Fruit fly (Drosophila melanogaster): ENCODE data around the gene Polr3C.

Gene Polr3C

dm6 chr3R:12451376-12451775 lies 8.8 kb upstream of the Polr3C start (continued):
- TF ChIP-seq psq (GFP tag; optimal IDR thresholded peaks at IDR 0.05) (no peak), dan (GFP tag; IDR thresholded peaks at IDR 0.05) (no peak), esg (GFP tag; conservative IDR thresholded peaks at IDR 0.05) (peak; percentile 39; the same call in 1 of the 2 replicates), CG12769 (tag; optimal IDR thresholded peaks at IDR 0.05) (peak; percentile 43), CG2202 (tag; optimal IDR thresholded peaks at IDR 0.05) (no peak), Rx (GFP tag; IDR thresholded peaks at IDR 0.05) (no peak), crol (GFP tag; IDR thresholded peaks at IDR 0.05) (no peak), CG12659 (GFP tag; optimal IDR thresholded peaks at IDR 0.05) (peak; percentile 19), CG11398 (GFP tag; optimal IDR thresholded peaks at IDR 0.05) (no peak), ham (GFP tag; IDR thresholded peaks at IDR 0.05) (no peak), CG13775 (GFP tag; optimal IDR thresholded peaks at IDR 0.05) (no peak), CG4707 (GFP tag; optimal IDR thresholded peaks at IDR 0.05) (no peak), CG15601 (tag; optimal IDR thresholded peaks at IDR 0.05) (no peak), CG4820 (GFP tag; optimal IDR thresholded peaks at IDR 0.05) (no peak), Elba2 (GFP tag; optimal IDR thresholded peaks at IDR 0.05) (no peak), hbn (GFP tag; IDR thresholded peaks at IDR 0.05; ENCODE audit: partially characterized antibody) (no peak), az2 (GFP tag; optimal IDR thresholded peaks at IDR 0.05) (peak; percentile 36), Dip2 (GFP tag; IDR thresholded peaks at IDR 0.05) (no peak), CG11723 (GFP tag; optimal IDR thresholded peaks at IDR 0.05) (no peak), mirr (GFP tag; optimal IDR thresholded peaks at IDR 0.05) (no peak), H15 (GFP tag; IDR thresholded peaks at IDR 0.05) (no peak), Stat92E (GFP tag; optimal IDR thresholded peaks at IDR 0.05) (no peak), CG17612 (GFP tag; IDR thresholded peaks at IDR 0.05) (no peak), Dbx (GFP tag; IDR thresholded peaks at IDR 0.05) (no peak), Doc3 (GFP tag; IDR thresholded peaks at IDR 0.05; ENCODE audit: partially characterized antibody) (no peak), CG7963 (GFP tag; IDR thresholded peaks at IDR 0.05; ENCODE audit: partially characterized antibody) (no peak), p53 (GFP tag; optimal IDR thresholded peaks at IDR 0.05) (no peak), BtbVII (GFP tag; optimal IDR thresholded peaks at IDR 0.05) (peak; percentile 13), CG2129 (GFP tag; IDR thresholded peaks at IDR 0.05; ENCODE audit: partially characterized antibody) (no peak), cg (GFP tag; optimal IDR thresholded peaks at IDR 0.05) (no peak), CG11504 (tag; optimal IDR thresholded peaks at IDR 0.05) (no peak), B-H1 (GFP tag; IDR thresholded peaks at IDR 0.05) (peak; percentile 22; the same call in 1 of the 3 replicates), bsh (GFP tag; optimal IDR thresholded peaks at IDR 0.05) (peak in 1 of 2 experiments; percentile 38), Abd-B (GFP tag; optimal IDR thresholded peaks at IDR 0.05) (no peak), sr (GFP tag; IDR thresholded peaks at IDR 0.05) (no peak), gro (GFP tag; optimal IDR thresholded peaks at IDR 0.05) (no peak), CG10147 (GFP tag; optimal IDR thresholded peaks at IDR 0.05) (no peak), knrl (GFP tag; IDR thresholded peaks at IDR 0.05; ENCODE audit: partially characterized antibody) (no peak), dpn (GFP tag; optimal IDR thresholded peaks at IDR 0.05) (peak in 1 of 2 experiments; percentile 22), Sox100B (GFP tag; optimal IDR thresholded peaks at IDR 0.05) (no peak), CG7372 (GFP tag; IDR thresholded peaks at IDR 0.05) (no peak), Atf6 (GFP tag; IDR thresholded peaks at IDR 0.05) (peak; percentile 39; the same call in 1 of the 2 replicates), dysf (GFP tag; IDR thresholded peaks at IDR 0.05) (peak; percentile 65), CG12744 (GFP tag; optimal IDR thresholded peaks at IDR 0.05) (peak; percentile 4), CG18619 (GFP tag; optimal IDR thresholded peaks at IDR 0.05) (no peak), Hr78 (GFP tag; optimal IDR thresholded peaks at IDR 0.05) (no peak), CG17186 (GFP tag; optimal IDR thresholded peaks at IDR 0.05) (no peak), bab2 (GFP tag; optimal IDR thresholded peaks at IDR 0.05) (peak; percentile 29), HLH3B (GFP tag; IDR thresholded peaks at IDR 0.05) (peak; percentile 42; the same call in 1 of the 2 replicates), CG33213 (GFP tag; optimal IDR thresholded peaks at IDR 0.05) (no peak), sim (GFP tag; IDR thresholded peaks at IDR 0.05) (no peak)
